Worm (Caenorhabditis elegans): Measurements from ENCODE around the gene che-10.

Gene che-10

DNA sequence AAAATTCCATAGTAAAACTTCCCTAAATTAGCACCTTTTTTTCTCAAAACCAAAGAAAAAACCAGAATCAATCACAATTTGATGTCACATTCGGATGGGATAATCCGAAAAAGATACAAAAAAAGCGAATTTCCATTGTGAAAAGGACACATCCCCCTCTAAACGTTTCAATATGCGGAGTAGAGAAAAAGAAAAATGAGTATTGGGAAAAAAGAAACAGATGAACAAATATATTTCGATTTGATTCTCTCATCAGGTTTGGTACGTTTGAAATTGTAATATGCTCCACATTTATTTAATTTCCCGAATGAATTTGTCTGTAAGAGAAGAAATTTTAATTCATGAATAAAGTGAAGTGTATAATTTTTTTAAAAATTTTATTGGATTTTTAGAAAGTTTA is 20.1 kb upstream of the che-10 start:
- no peak for TF ChIP-seq unc-62 (GFP tag; optimal IDR thresholded peaks at IDR 0.05)

DNA sequence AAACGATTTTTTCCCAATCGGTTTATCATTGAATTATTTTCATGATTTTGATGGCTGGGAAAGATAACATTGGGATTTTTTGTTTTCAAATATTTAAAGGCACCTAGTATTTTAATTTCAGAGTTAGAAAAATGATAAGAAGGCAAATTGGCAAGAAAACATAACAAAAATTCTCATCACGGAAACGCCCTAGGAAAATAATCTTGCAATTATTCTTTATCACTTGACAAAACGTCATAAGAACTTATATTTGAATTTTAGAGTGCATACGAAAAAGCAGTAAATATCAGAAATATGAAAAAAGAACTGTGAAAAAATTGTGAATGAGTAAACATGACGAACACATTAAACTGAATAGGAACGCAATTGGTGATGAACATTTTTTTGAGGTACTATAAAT is 19.2 kb upstream of the che-10 start:
- TF ChIP-seq unc-62 (GFP tag; optimal IDR thresholded peaks at IDR 0.05), result no peak

DNA sequence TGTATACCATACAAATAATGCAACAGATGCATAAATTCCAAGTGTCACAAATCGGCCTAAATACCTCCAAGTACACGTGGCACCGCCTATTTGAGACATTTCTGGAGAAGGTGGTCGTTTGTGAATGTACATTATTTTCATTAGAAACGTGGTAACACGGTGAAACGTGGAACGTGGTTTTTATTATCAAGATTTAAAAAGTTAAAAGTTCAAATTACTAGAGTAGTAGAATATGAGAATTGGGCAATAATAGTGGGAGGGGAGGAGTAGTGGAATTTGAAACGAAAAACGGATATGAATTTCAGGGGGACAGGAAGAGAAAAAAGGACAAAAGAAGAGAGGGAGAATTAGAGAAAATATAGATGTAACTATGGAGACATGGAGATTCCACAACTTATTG is 17.7 kb upstream of the che-10 start, which contains the start of gene fut-6:
Gene fut-6, minus strand, starts transcription at position 101 of the 400 bp plus-strand sequence.
- no peak for TF ChIP-seq unc-62 (GFP tag; optimal IDR thresholded peaks at IDR 0.05)

DNA sequence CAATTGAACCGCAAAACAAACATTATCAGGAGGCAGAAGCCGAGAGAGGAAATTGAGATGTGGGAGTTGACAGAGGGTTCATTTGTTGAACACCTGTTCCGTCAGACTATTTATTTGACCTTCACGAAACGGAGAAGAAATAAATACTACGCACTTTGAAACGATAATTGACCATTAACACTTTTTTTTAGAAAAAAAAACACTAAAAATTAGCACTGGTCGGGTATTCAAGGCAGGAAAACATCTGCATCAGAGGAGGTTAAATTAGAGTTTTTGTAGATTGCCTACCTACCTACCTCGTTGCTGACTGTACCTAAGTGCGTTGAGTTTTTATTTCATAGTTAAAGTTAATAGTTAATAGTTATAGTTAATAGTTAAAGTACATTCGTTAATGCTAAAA is 11.9 kb upstream of the che-10 start:
- no peak for TF ChIP-seq unc-62 (GFP tag; optimal IDR thresholded peaks at IDR 0.05)

DNA sequence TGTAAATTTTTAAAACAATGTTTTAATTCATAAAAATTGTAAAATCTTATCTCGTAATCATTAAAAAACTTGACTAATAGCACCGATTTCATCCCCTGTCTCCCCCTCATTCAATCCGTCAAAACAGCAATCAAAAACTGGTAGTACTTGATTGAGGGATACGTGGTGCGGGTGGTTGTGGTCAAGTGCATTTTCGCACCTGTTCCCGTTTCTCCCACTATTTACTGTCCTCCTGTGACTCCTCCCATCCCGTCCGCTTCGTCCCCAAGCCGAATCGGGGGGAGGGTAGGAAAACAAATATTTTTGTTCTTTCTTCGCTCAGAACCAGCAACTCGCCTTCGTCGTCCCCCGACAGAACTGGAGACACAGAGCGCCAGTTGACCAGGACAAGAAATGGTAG is 10.6 kb upstream of the che-10 start, which contains the start of gene lgc-27:
Gene lgc-27, plus strand, starts transcription at position 301 of the 400 bp plus-strand sequence.
- no peak for TF ChIP-seq unc-62 (GFP tag; optimal IDR thresholded peaks at IDR 0.05)

DNA sequence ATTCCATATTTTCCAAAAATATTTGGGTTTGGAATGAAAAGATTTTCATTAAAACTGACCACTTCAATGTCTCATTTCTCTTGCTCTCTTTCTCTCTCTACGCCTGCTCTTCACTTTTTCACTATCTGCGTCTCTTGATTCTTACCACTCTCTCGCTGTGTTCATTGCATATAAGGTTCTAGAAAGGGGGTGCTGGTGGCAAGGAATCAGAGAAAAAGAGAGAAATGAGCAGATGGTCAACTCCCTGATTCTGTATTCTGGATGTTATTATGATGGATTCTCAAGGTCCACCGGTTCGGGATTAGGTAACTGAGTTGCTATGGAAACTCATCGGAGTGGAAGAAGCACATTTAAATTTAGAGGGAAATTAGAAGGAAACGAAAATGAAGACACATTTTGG is 2.6 kb upstream of the che-10 start:
- TF ChIP-seq unc-62 (GFP tag; optimal IDR thresholded peaks at IDR 0.05), result no peak

DNA sequence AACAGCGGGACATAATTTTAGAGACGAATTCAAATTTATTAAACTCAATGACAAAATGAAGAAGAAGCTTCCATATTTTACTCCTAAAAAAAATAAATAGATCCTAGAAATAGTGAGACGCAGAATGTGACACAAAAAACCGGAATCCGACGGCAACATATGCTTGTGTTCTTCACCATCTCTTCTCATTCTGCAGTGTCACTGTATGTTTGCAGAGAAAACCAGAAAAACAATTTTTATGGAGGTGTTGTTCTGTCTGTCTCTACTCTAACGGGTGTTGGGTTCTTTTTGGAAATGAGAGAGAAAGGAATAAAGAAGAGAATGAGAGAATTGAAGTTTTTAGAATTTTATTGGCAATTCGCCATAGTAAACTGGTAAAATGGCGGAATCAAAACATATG is 750 bp upstream of the che-10 start:
- TF ChIP-seq unc-62 (GFP tag; optimal IDR thresholded peaks at IDR 0.05), result no peak

DNA sequence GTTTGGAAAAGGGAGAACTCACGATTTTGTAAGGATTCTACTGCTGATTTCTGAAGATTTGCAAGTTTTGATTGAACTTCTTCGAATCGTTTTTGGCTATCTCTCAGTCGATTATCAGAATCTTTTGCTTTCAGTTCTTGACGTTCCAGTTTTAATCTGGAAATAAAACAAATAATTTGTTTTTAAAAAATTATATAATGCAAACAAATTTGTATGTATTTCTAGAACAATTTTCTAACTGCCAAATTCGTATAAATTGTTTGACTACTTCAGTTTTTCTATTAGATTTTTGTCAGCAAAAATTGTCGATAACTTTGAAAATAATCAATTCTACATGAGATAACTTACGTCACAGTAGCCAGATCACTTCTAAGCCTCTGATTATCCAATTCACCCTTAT is 6.7 kb downstream of the che-10 start:
- no peak for TF ChIP-seq unc-62 (GFP tag; optimal IDR thresholded peaks at IDR 0.05)

DNA sequence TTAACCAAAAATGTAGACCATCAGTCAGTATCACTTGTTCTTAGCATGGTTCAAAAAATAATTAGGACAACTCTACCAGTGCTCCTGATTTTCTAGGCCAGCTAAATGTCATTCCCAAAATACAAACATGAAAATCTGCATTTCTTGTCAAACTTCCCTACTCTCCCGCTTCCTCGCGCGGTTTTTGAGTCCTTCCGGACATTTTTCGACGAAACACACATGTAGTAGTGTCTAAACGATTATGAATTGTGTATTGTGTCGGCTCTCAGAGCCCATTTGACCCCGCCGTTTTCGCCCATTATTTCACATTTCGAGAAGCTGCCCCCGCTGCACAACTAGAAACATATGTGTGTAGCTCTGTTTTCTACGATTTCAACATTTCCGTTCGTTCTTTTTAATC is 11.5 kb downstream of the che-10 start, which contains the start of gene F35D11.1:
Gene F35D11.1, plus strand, starts transcription at position 301 of the 400 bp plus-strand sequence.
- no peak for TF ChIP-seq unc-62 (GFP tag; optimal IDR thresholded peaks at IDR 0.05)

DNA sequence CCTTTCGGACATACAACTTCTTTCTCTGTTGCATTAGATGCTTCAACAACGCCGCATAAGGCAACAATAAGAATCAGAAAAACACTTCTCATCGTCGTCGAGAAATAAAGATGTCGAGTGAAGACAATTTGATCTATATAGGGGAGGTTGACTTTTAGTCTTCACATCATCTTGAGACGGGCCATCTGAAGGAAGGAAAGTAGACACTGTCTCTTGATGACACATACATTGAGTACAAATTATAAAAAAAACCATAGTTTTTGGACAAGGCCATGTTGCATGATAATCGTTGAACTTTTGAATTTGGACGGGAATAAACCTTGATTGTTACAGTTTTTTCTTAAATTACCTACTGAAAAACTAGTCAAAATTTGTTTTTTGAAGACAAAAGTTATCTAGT is 16.5 kb downstream of the che-10 start, which contains the start of gene clec-139:
Gene clec-139, minus strand, starts transcription at position 101 of the 400 bp plus-strand sequence.
- no peak for TF ChIP-seq unc-62 (GFP tag; optimal IDR thresholded peaks at IDR 0.05)

DNA sequence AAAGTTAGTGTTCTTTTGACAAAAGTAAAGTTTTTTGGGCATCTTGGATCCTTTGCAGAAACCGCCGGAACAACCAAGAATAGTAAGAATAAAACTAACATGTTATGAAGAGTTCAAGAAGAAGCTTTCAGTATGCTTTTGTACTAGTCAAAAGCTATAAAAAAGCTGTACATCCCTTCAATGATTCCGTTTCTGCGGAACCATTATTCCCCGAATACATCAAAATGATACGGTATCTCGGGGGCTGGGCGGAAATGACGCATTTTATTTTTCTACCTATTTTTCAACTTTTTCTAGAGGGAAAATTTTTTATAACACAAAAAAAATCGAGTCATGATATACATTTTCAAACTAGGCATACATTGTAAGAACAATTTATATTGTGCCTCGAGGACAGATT is 18.4 kb downstream of the che-10 start, which contains the start of gene clec-138:
Gene clec-138, minus strand, starts transcription at position 101 of the 400 bp plus-strand sequence.
- no peak for TF ChIP-seq unc-62 (GFP tag; optimal IDR thresholded peaks at IDR 0.05)

DNA sequence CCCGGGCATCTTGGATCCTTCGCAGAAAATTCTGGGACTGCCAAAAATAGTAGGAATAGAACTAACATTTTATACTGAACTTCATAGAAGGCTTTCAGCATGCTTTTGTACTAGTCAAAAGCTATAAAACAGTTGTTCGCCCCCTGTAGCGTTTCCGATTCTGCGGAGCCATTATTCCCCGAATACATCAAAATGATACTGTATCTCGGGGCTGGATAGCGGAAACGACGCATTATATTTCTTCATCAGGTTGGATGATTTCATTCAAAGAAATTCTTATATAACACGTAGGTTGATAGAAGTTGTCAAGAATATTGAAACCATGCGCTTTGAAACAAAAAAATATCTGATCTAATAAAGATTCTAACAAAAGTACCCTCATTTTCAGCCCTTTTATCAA is 20.2 kb downstream of the che-10 start, which contains the start of gene clec-137:
Gene clec-137, minus strand, starts transcription at position 101 of the 400 bp plus-strand sequence.
- TF ChIP-seq unc-62 (GFP tag; optimal IDR thresholded peaks at IDR 0.05), result no peak

DNA sequence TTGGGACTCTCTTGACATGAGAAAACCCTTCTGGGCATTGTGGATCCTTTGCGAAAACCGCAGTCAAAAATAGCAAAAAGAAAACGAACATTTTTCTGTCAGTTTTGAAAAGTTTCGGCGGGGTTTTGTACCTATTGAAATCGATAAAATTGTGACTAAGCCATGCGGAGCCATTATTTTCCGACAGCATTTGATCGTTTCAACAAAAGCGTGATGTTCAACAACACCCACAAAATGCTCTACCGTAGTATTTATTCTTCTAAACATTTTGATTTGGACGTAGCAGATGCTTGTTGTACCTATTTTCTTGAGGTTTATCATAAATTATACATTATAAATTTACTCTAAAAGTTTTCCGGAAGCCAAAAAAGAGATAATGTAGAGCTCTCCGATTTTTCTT is 21.7 kb downstream of the che-10 start, which contains the start of gene clec-136:
Gene clec-136, minus strand, starts transcription at position 101 of the 400 bp plus-strand sequence.
- TF ChIP-seq unc-62 (GFP tag; optimal IDR thresholded peaks at IDR 0.05), result no peak

DNA sequence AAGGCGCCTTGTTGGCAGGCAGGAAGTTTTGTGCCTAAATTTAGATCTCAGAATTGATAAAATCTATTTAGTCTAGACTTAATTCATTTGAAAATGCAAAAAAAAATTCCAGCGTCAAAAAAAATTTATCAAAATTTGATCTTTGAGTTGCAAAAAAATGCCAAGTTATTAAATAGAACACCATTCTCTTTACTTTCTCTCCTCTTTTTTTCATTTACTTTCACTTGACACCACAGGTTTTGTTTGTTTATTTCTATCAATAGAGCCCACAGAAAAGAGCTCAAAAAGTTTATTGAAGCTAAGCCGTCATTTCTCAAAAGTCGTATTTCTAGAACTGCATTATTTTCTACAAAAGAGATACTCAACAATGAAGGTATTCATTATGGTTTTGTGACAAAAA is 25.4 kb downstream of the che-10 start, which contains the start of gene pqn-35:
Gene pqn-35, plus strand, starts transcription at position 301 of the 400 bp plus-strand sequence.
- no peak for TF ChIP-seq unc-62 (GFP tag; optimal IDR thresholded peaks at IDR 0.05)

DNA sequence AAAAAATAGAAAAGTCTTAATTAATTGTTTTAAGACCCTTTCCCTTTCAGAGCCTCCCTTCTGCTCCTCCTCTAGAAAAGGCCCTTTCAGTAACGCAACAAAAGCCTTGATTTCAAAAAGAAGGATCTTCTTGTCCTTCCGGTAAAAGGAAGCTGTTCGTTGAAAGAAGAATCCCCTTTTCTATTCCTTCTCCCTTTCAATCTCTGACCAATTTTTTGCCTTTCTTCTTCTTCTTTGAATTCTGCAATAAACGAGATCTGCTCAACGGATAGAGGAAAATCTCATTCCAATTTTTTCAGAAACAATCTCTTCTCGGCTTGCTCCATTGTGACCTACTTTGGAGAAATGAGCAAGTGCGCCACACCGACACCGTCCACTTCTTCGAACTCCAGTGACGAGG is 30.1 kb downstream of the che-10 start, which contains the start of gene F35D11.3:
Gene F35D11.3, plus strand, starts transcription at position 300 of the 400 bp plus-strand sequence.
- TF ChIP-seq unc-62 (GFP tag; optimal IDR thresholded peaks at IDR 0.05), result no peak

DNA sequence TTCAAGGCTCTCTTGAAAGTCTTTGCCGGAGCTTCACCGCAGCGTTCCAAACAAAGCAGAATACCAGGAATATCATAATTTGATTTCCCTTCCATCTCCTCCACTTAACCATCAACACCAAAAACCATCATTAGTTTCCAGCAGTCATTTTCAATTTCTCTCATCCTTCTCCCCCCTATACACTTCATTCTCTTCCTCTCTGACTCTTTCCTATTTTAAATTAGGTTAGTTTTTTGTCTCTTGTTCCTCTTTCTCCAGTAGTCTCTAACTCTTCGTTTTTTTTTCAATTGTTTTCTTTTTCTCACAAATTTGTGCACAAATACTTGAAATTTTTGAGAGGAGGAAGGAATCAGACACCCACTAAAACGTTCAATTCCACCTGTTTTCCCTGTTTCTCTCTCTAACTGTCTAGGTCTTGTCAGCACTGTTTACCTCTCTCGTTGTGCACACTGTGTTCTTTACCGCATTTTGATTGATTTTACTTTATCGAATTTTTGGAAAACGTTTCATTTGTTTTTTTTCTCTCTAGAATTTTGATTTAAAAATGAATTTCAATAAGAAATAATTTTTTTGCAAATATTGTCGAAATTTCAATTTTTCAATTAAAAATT is 31.3 kb downstream of the che-10 start:
- no peak for TF ChIP-seq unc-62 (GFP tag; optimal IDR thresholded peaks at IDR 0.05)

DNA sequence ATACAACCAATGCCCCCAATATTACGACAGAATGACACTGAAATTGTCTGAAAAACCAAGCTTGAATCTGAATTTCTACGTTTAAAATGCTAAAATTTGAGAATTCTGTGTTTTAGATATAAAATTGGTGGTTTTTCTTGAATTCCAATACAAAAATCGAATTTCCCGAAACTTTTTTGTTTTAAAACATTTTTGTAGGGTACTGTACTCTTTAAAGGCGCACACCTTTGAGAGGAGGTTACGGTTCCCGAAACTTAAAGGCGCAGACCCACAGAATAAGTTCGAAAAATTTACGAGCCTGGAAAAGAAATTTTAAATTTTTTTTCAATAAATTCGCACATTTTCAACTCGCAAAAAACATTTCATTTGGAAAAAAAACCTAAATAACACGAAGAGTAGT is 33.5 kb downstream of the che-10 start:
- TF ChIP-seq unc-62 (GFP tag; optimal IDR thresholded peaks at IDR 0.05), result no peak

All from whole organism, dauer.